Worm (Caenorhabditis elegans) whole organism, L2 larva: ENCODE data around the gene hpo-12.

ENCODE experiments used
- C34F6.9 ChIP-seq: fragments of 150-350 bp; optimal IDR thresholded peaks from 2 replicates; lab custom pipeline; 2014; ENCODE audit warnings: missing biosample characterization, missing genetic modification characterization
- Y55F3AM.14 ChIP-seq: fragments of 200-800 bp; sonication (Bioruptor generic); optimal IDR thresholded peaks from 2 replicates; lab custom pipeline; 2018; ENCODE audit warnings: mild to moderate bottlenecking, missing genetic modification characterization, missing compliant biosample characterization
- alr-1 ChIP-seq: fragments of 150-350 bp; optimal IDR thresholded peaks from 2 replicates; lab custom pipeline; 2014; ENCODE audit warnings: missing biosample characterization, missing genetic modification characterization
- aly-2 ChIP-seq: fragments of 150-350 bp; optimal IDR thresholded peaks from 2 replicates; lab custom pipeline; 2014; ENCODE audit warnings: missing biosample characterization, missing genetic modification characterization
- blmp-1 ChIP-seq: sonication (generic microtip); optimal IDR thresholded peaks from 2 replicates; lab custom pipeline; 2017; ENCODE audit warnings: missing genetic modification characterization, mild to moderate bottlenecking, missing compliant biosample characterization, antibody characterized with exemption, moderate library complexity; ENCODE audit not compliant: insufficient read depth
- ceh-16 ChIP-seq: fragments of 150-350 bp; optimal IDR thresholded peaks from 2 replicates; lab custom pipeline; 2014; ENCODE audit warnings: missing biosample characterization, missing genetic modification characterization
- ceh-82 ChIP-seq: fragments of 150-350 bp; optimal IDR thresholded peaks from 2 replicates; lab custom pipeline; 2014; ENCODE audit warnings: missing biosample characterization, missing genetic modification characterization
- crh-2 ChIP-seq: sonication (generic microtip); optimal IDR thresholded peaks from 2 replicates; lab custom pipeline; 2017; ENCODE audit warnings: missing biosample characterization, missing genetic modification characterization
- egl-27 ChIP-seq: sonication (generic microtip); optimal IDR thresholded peaks from 3 replicates; lab custom pipeline; 2017; ENCODE audit warnings: missing biosample characterization, missing genetic modification reagents, missing genetic modification characterization
- gmeb-1 ChIP-seq: fragments of 150-350 bp; optimal IDR thresholded peaks from 2 replicates; lab custom pipeline; 2014; ENCODE audit warnings: missing biosample characterization, missing genetic modification characterization
- lin-11 ChIP-seq: fragments of 150-350 bp; sonication (generic microtip); optimal IDR thresholded peaks from 2 replicates; lab custom pipeline; 2014; ENCODE audit warnings: missing biosample characterization, missing genetic modification characterization, inconsistent platforms, mixed read lengths
- lsy-2 ChIP-seq, 2 experiments: fragments of 150-350 bp in 1 of 2; sonication (generic microtip) in 1 of 2; optimal IDR thresholded peaks; 2 replicates each; lab custom pipeline; 2014 to 2017; ENCODE audit warnings: missing biosample characterization in 2 of 2, missing genetic modification characterization in 2 of 2
- mab-5 ChIP-seq: fragments of 150-350 bp; optimal IDR thresholded peaks from 2 replicates; lab custom pipeline; 2014; ENCODE audit warnings: missing biosample characterization, missing genetic modification characterization
- mbf-1 ChIP-seq: sonication (generic microtip); optimal IDR thresholded peaks from 2 replicates; lab custom pipeline; 2017; ENCODE audit warnings: missing biosample characterization, missing genetic modification characterization
- mdl-1 ChIP-seq, 2 experiments: fragments of 150-350 bp in 1 of 2; sonication (generic microtip) in 1 of 2; optimal IDR thresholded peaks; 2 replicates each; lab custom pipeline; 2017; ENCODE audit warnings: missing biosample characterization in 2 of 2, missing genetic modification characterization in 2 of 2
- nhr-10 ChIP-seq: sonication (generic microtip); optimal IDR thresholded peaks from 2 replicates; lab custom pipeline; 2017; ENCODE audit warnings: missing biosample characterization, missing genetic modification characterization
- nhr-11 ChIP-seq: fragments of 150-350 bp; optimal IDR thresholded peaks from 2 replicates; lab custom pipeline; 2014; ENCODE audit warnings: missing biosample characterization, missing genetic modification characterization
- nhr-129 ChIP-seq: fragments of 150-350 bp; optimal IDR thresholded peaks from 2 replicates; lab custom pipeline; 2014; ENCODE audit warnings: missing biosample characterization, missing genetic modification characterization
- nhr-21 ChIP-seq: fragments of 150-350 bp; optimal IDR thresholded peaks from 2 replicates; lab custom pipeline; 2014; ENCODE audit warnings: missing biosample characterization, missing genetic modification characterization
- nhr-23 ChIP-seq: fragments of 150-350 bp; optimal IDR thresholded peaks from 2 replicates; lab custom pipeline; 2014; ENCODE audit warnings: missing biosample characterization, missing genetic modification reagents, missing genetic modification characterization
- nhr-237 ChIP-seq: fragments of 150-350 bp; optimal IDR thresholded peaks from 2 replicates; lab custom pipeline; 2014; ENCODE audit warnings: missing biosample characterization, missing genetic modification characterization
- nhr-25 ChIP-seq: fragments of 150-350 bp; sonication (generic microtip); optimal IDR thresholded peaks from 3 replicates; lab custom pipeline; 2014; ENCODE audit warnings: missing biosample characterization, missing genetic modification characterization
- nhr-6 ChIP-seq: fragments of 150-350 bp; optimal IDR thresholded peaks from 2 replicates; lab custom pipeline; 2014; ENCODE audit warnings: missing biosample characterization, missing genetic modification characterization
- peb-1 ChIP-seq: fragments of 150-350 bp; optimal IDR thresholded peaks from 2 replicates; lab custom pipeline; 2014; ENCODE audit warnings: missing biosample characterization, missing genetic modification characterization
- sem-4 ChIP-seq: fragments of 150-350 bp; optimal IDR thresholded peaks from 2 replicates; lab custom pipeline; 2014; ENCODE audit warnings: missing biosample characterization, missing genetic modification reagents, missing genetic modification characterization
- skn-1 ChIP-seq: sonication (generic microtip); optimal IDR thresholded peaks from 2 replicates; lab custom pipeline; 2017; ENCODE audit warnings: missing biosample characterization, missing genetic modification characterization
- sma-3 ChIP-seq: sonication (generic microtip); optimal IDR thresholded peaks from 2 replicates; lab custom pipeline; 2016; ENCODE audit warnings: missing genetic modification reagents, missing genetic modification characterization, missing compliant biosample characterization
- sma-9 ChIP-seq, 2 experiments: fragments of 150-350 bp in 1 of 2; sonication (generic microtip) in 1 of 2; optimal IDR thresholded peaks; 2 replicates each; lab custom pipeline; 2014 to 2016; ENCODE audit warnings: missing genetic modification characterization in 2 of 2, mild to moderate bottlenecking in 1 of 2, missing biosample characterization in 1 of 2, missing compliant biosample characterization in 1 of 2, missing genetic modification reagents in 1 of 2, moderate library complexity in 1 of 2
- unc-55 ChIP-seq: fragments of 150-350 bp; sonication (generic microtip); optimal IDR thresholded peaks from 3 replicates; lab custom pipeline; 2014; ENCODE audit warnings: missing biosample characterization, missing genetic modification reagents, missing genetic modification characterization
- unc-62 ChIP-seq: fragments of 150-350 bp; optimal IDR thresholded peaks from 2 replicates; lab custom pipeline; 2014; ENCODE audit warnings: missing biosample characterization, missing genetic modification reagents, missing genetic modification characterization
- ztf-1 ChIP-seq: fragments of 200-800 bp; sonication (Bioruptor generic); conservative IDR thresholded peaks from 2 replicates; pipeline ENCODE4 v1.3.6; 2022; ENCODE audit warnings: missing genetic modification characterization, missing compliant biosample characterization
- ztf-11 ChIP-seq: sonication (generic microtip); optimal IDR thresholded peaks from 2 replicates; lab custom pipeline; 2017; ENCODE audit warnings: missing biosample characterization, missing genetic modification characterization
- ztf-4 ChIP-seq: fragments of 150-350 bp; optimal IDR thresholded peaks from 2 replicates; lab custom pipeline; 2014; ENCODE audit warnings: missing biosample characterization, missing genetic modification characterization

The hpo-12 gene

DNA sequence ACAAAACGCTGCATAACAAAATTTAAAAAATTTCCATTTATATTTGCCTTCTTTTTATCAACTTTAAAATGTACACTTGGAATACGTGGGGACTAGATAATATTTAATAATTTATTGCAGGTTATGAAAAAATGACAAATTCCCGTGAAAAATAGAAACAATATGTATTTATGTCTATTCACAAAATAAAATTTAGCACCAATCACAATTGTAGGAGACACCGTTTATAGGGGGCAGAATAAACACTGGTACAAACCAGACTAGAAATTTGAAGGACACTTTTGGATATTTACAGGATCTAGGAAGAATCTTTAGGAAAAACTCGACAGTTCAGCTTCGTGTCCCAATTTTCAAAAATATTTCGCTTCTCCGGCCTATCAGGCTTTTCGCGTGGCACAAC lies 12.6 kb upstream of the hpo-12 start, which contains the start of gene C42C1.3:
Gene C42C1.3 (minus strand): TSS at position 101 of the 400 bp plus-strand sequence.
- TF ChIP-seq nhr-6 (tag; lab: Kevin White, UChicago), result no peak
- no peak for TF ChIP-seq nhr-25 (tag; lab: Kevin White, UChicago)
- no peak for TF ChIP-seq unc-55 (GFP tag; lab: Kevin White, UChicago)
- TF ChIP-seq ceh-82 (tag; lab: Kevin White, UChicago), result no peak
- TF ChIP-seq nhr-11 (tag; lab: Kevin White, UChicago), result no peak
- no peak for TF ChIP-seq sma-3
- TF ChIP-seq ztf-4 (tag; lab: Kevin White, UChicago), result no peak
- TF ChIP-seq, all 48 proteins: peak for 0

DNA sequence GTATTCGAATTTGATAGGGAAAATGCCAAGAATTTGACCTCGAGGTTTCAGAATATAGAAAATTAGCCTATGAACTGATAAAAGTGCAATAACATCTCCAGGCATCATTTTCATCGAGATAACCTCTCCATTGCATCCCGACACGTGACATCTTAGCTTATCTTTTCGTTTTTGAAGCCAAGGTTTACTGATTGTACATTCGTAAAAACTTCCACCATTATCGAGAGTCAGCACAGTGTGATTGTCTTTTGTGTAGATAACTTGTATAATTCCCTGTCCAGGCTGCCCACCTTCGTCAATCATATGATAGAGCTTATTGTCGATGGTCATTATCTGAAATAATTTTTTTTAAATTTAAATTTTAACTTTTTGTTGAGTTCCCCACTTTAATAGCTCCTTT lies 8.6 kb upstream of the hpo-12 start:
- TF ChIP-seq C34F6.9 (tag; lab: Kevin White, UChicago), result no peak
- peak; percentile 22 for TF ChIP-seq nhr-129 (tag; lab: Kevin White, UChicago)
- no peak for TF ChIP-seq lin-11
- TF ChIP-seq gmeb-1 (tag; lab: Kevin White, UChicago), result peak; percentile 5
- TF ChIP-seq lsy-2 (tag; optimal IDR thresholded peaks at IDR 0.05; lab: Kevin White, UChicago), result no peak
- TF ChIP-seq egl-27, result no peak
- TF ChIP-seq Y55F3AM.14 (GFP tag; lab: Kevin White, UChicago), result no peak
- no peak for TF ChIP-seq nhr-237 (tag; lab: Kevin White, UChicago)
- no peak for TF ChIP-seq ztf-11 (tag; lab: Kevin White, UChicago)

DNA sequence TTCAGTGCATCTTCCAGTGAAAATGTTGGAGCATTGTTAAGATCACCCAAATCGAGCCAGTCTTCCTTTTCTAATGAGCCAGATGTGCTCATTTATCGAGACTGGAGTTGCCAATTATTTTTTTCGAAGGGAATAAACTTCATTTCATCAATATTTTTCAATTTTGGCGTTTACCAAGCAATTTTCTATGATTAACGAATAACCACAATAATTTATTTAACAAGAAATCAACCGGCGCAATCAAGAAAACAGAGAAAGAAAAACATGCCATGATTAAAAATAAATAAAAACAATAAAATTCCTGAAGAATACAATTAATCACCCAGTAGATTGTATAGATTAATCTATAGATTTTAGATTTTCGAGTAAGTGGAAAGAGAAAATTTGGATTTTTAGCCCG lies 7.1 kb upstream of the hpo-12 start, which contains the start of gene vps-8:
Gene vps-8 (minus strand): TSS at position 101 of the 400 bp plus-strand sequence.
- TF ChIP-seq gmeb-1 (tag; lab: Kevin White, UChicago) (no peak), alr-1 (tag; lab: Kevin White, UChicago) (no peak), lsy-2 (tag; optimal IDR thresholded peaks at IDR 0.05; lab: Kevin White, UChicago) (no peak), skn-1 (tag; lab: Kevin White, UChicago) (no peak), peb-1 (tag; lab: Kevin White, UChicago) (no peak), aly-2 (tag; lab: Kevin White, UChicago) (no peak), mbf-1 (tag; lab: Kevin White, UChicago) (no peak), sma-9 (GFP tag; optimal IDR thresholded peaks at IDR 0.05; lab: Kevin White, UChicago) (no peak), sma-9 (tag; optimal IDR thresholded peaks at IDR 0.05; lab: Kevin White, UChicago) (no peak), ceh-16 (tag; lab: Kevin White, UChicago) (no peak), Y55F3AM.14 (GFP tag; lab: Kevin White, UChicago) (no peak), sem-4 (tag; lab: Kevin White, UChicago) (no peak), ztf-1 (GFP tag; lab: Robert Waterston, UW) (no peak), egl-27 (no peak), nhr-129 (tag; lab: Kevin White, UChicago) (no peak), mdl-1 (tag; optimal IDR thresholded peaks at IDR 0.05; lab: Kevin White, UChicago) (no peak)

DNA sequence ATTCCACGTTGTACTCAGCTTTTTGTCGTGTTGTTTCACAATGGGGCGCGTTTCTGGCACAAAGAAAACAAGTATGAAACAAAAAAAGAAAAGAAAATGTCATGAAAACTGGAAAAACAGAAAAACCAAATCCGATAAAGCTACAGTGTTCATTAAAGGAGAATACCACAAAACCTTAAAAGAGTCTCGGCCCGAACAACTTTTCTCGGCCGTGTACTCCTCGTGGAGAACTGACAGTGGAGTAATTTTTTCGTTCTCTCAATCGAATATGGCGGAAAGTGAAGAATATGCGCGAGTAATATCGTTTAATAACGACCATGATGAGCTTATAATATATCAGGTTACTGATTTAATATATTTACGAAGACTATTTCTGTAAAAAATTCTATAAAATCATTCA lies 4.5 kb upstream of the hpo-12 start, which contains the start of the genes tag-335 and vkmt-1:
Gene tag-335 (minus strand): TSS at position 88 of the 400 bp plus-strand sequence.
Gene vkmt-1 (plus strand): TSS at position 219 of the 400 bp plus-strand sequence.
- no peak for TF ChIP-seq nhr-237 (tag; lab: Kevin White, UChicago)
- TF ChIP-seq unc-55 (GFP tag; lab: Kevin White, UChicago), result no peak
- TF ChIP-seq nhr-6 (tag; lab: Kevin White, UChicago), result no peak
- TF ChIP-seq mab-5 (tag; lab: Kevin White, UChicago), result no peak
- TF ChIP-seq nhr-23 (tag; lab: Kevin White, UChicago), result no peak
- no peak for TF ChIP-seq nhr-10 (tag; lab: Kevin White, UChicago)
- TF ChIP-seq sem-4 (tag; lab: Kevin White, UChicago), result no peak
- TF ChIP-seq lsy-2 (tag; optimal IDR thresholded peaks at IDR 0.05; lab: Kevin White, UChicago), result peak in 1 of 2 experiments; percentile 68
- TF ChIP-seq unc-62 (GFP tag; lab: Kevin White, UChicago), result no peak
- no peak for TF ChIP-seq nhr-21
- peak; percentile 63 for TF ChIP-seq nhr-129 (tag; lab: Kevin White, UChicago)
- no peak for TF ChIP-seq mbf-1 (tag; lab: Kevin White, UChicago)
- TF ChIP-seq mdl-1 (tag; optimal IDR thresholded peaks at IDR 0.05; lab: Kevin White, UChicago), result no peak
- no peak for TF ChIP-seq blmp-1
- peak; percentile 18 for TF ChIP-seq crh-2 (tag; lab: Kevin White, UChicago)
